Worm (Caenorhabditis elegans) whole organism, dauer: Measurements from ENCODE around the gene F17E9.15.
"Not testable (repeated sequence)": the region's sequence is repeated elsewhere in the genome, so short reads cannot be mapped to it uniquely, and the experiment has no call there.

Experiments
- unc-62 ChIP-seq: sonication (generic microtip); optimal IDR thresholded peaks from 2 replicates; lab custom pipeline; 2017; ENCODE audit warnings: missing biosample characterization, missing genetic modification reagents, missing genetic modification characterization

The F17E9.15 gene

ce11 chrIV:8369135-8369534, 21.9 kb downstream of the F17E9.15 start, which contains the start of gene D2096.6:
Gene D2096.6 (minus strand): TSS chrIV:8369235.
- TF ChIP-seq unc-62: no peak

- TF ChIP-seq unc-62: no peak
Measured at ce11 chrIV:8375381-8375780, 28.2 kb downstream of the F17E9.15 start.

ce11 chrIV:8376923-8377322, 29.7 kb downstream of the F17E9.15 start:
- no peak for TF ChIP-seq unc-62

- no peak for TF ChIP-seq unc-62
Measured at ce11 chrIV:8377501-8377900, 30.3 kb downstream of the F17E9.15 start, which contains the start of gene D2096.7. Gene D2096.7 (minus strand): TSS chrIV:8377630.

- no peak for TF ChIP-seq unc-62
Measured at ce11 chrIV:8378280-8378679, 31.1 kb downstream of the F17E9.15 start.

- no peak for TF ChIP-seq unc-62
Measured at ce11 chrIV:8379278-8379677, 32.1 kb downstream of the F17E9.15 start, which contains the start of gene nap-1. Gene nap-1 (minus strand): TSS chrIV:8379319.

- TF ChIP-seq unc-62: no peak
Measured at ce11 chrIV:8379683-8380082, 32.5 kb downstream of the F17E9.15 start, which contains the start of gene praf-3. Gene praf-3 (plus strand): TSS chrIV:8379983.

ce11 chrIV:8380266-8380850, 33.1 kb downstream of the F17E9.15 start:
- TF ChIP-seq unc-62: no peak

ce11 chrIV:8382695-8383094, 35.5 kb downstream of the F17E9.15 start, which contains the start of gene D2096.9:
Gene D2096.9 (minus strand): TSS chrIV:8382795.
- TF ChIP-seq unc-62: no peak

ce11 chrIV:8384737-8385136, 37.5 kb downstream of the F17E9.15 start:
- TF ChIP-seq unc-62: no peak

- TF ChIP-seq unc-62: no peak
Measured at ce11 chrIV:8385662-8386061, 38.4 kb downstream of the F17E9.15 start.

ce11 chrIV:8389139-8389538, 41.9 kb downstream of the F17E9.15 start, which contains the start of gene D2096.10:
Gene D2096.10 (minus strand): TSS chrIV:8389239.
- TF ChIP-seq unc-62: not testable (repeated sequence)

- no peak for TF ChIP-seq unc-62
Measured at ce11 chrIV:8394105-8394504, 46.9 kb downstream of the F17E9.15 start, which contains the start of gene D2096.11. Gene D2096.11 (minus strand): TSS chrIV:8394205.

- no peak for TF ChIP-seq unc-62
Measured at ce11 chrIV:8396348-8396747, 49.1 kb downstream of the F17E9.15 start, which contains the start of gene timm-17B.2. Gene timm-17B.2 (plus strand): TSS chrIV:8396648.
